Worm (Caenorhabditis elegans) whole organism, L4 larva: ENCODE data around the gene T19C3.3.

Experiments
- Y48G9A.11 ChIP-seq: fragments of 200-800 bp; sonication (Bioruptor generic); IDR thresholded peaks from 2 replicates; pipeline ENCODE4 v1.3.6; 2022; ENCODE audit warnings: missing genetic modification reagents, missing genetic modification characterization, missing compliant biosample characterization
- ama-1 ChIP-seq: fragments of 150-350 bp; optimal IDR thresholded peaks from 2 replicates; lab custom pipeline; 2014; ENCODE audit warnings: inconsistent platforms, mixed read lengths
- fkh-10 ChIP-seq: fragments of 150-350 bp; optimal IDR thresholded peaks from 2 replicates; lab custom pipeline; 2014; ENCODE audit warnings: missing biosample characterization, missing genetic modification reagents, missing genetic modification characterization
- fos-1 ChIP-seq: fragments of 150-350 bp; optimal IDR thresholded peaks from 2 replicates; lab custom pipeline; 2014; ENCODE audit warnings: missing biosample characterization, missing genetic modification characterization
- mdl-1 ChIP-seq, 2 experiments: fragments of 150-350 bp in 1 of 2; sonication (generic microtip) in 1 of 2; optimal IDR thresholded peaks; 2 replicates each; lab custom pipeline; 2014 to 2017; ENCODE audit warnings: missing biosample characterization in 2 of 2, missing genetic modification characterization in 2 of 2
- nhr-111 ChIP-seq: fragments of 200-800 bp; sonication (Bioruptor generic); optimal IDR thresholded peaks from 2 replicates; lab custom pipeline; 2018; ENCODE audit warnings: mild to moderate bottlenecking, missing genetic modification characterization, missing compliant biosample characterization
- nhr-237 ChIP-seq: sonication (generic microtip); optimal IDR thresholded peaks from 2 replicates; lab custom pipeline; 2017; ENCODE audit warnings: missing biosample characterization, missing genetic modification characterization
- pha-4 ChIP-seq, 2 experiments: fragments of 150-350 bp in 1 of 2; fragments of 200-800 bp in 1 of 2; sonication (Bioruptor generic) in 1 of 2; IDR thresholded peaks in 1 of 2; optimal IDR thresholded peaks in 1 of 2; 2 replicates each; pipeline versions ENCODE4 v1.3.6 to Lab custom; 2014 to 2022; ENCODE audit warnings: missing genetic modification characterization in 2 of 2, missing genetic modification reagents in 2 of 2, missing biosample characterization in 1 of 2, missing compliant biosample characterization in 1 of 2
- pqm-1 ChIP-seq: sonication (generic microtip); optimal IDR thresholded peaks from 2 replicates; lab custom pipeline; 2017; ENCODE audit warnings: missing biosample characterization, missing genetic modification characterization
- rbr-2 ChIP-seq: sonication (generic microtip); optimal IDR thresholded peaks from 2 replicates; lab custom pipeline; 2016; ENCODE audit warnings: missing genotype, missing genetic modification characterization, missing compliant biosample characterization
- set-16 ChIP-seq: fragments of 200-800 bp; sonication (Bioruptor generic); IDR thresholded peaks from 2 replicates; pipeline ENCODE4 v1.3.6; 2022; ENCODE audit warnings: missing genetic modification reagents, missing genetic modification characterization, missing compliant biosample characterization
- snpc-4 ChIP-seq: fragments of 150-350 bp; optimal IDR thresholded peaks from 2 replicates; lab custom pipeline; 2014; ENCODE audit warnings: missing biosample characterization, missing genetic modification characterization
- zfp-2 ChIP-seq: sonication (generic microtip); optimal IDR thresholded peaks from 2 replicates; lab custom pipeline; 2016; ENCODE audit warnings: mild to moderate bottlenecking, missing genetic modification characterization, missing compliant biosample characterization
- ztf-11 ChIP-seq: fragments of 150-350 bp; optimal IDR thresholded peaks from 2 replicates; lab custom pipeline; 2014; ENCODE audit warnings: missing biosample characterization, missing genetic modification characterization

- TF ChIP-seq nhr-237 (tag; lab: Kevin White, UChicago) (no peak), fos-1 (tag; lab: Kevin White, UChicago) (no peak), set-16 (no peak), rbr-2 (no peak), mdl-1 (tag; optimal IDR thresholded peaks at IDR 0.05; lab: Kevin White, UChicago) (no peak), pqm-1 (tag; lab: Kevin White, UChicago) (no peak), fkh-10 (GFP tag; lab: Kevin White, UChicago) (no peak), zfp-2 (tag; lab: Kevin White, UChicago) (no peak), ztf-11 (tag; lab: Kevin White, UChicago) (no peak), snpc-4 (tag; lab: Kevin White, UChicago) (no peak), ama-1 (lab: Kevin White, UChicago) (no peak), Y48G9A.11 (GFP tag; lab: Robert Waterston, UW) (no peak), pha-4 (GFP tag; IDR thresholded peaks at IDR 0.05; lab: Robert Waterston, UW) (no peak), pha-4 (tag; optimal IDR thresholded peaks at IDR 0.05; lab: Kevin White, UChicago) (no peak), nhr-111 (GFP tag; lab: Kevin White, UChicago) (no peak)
These were observed 21.7 kb upstream of the T19C3.3 start, which contains the start of gene T19C3.7 for ce11 chrIII:636067-636466.
